Fruit fly (Drosophila melanogaster): ENCODE measurements around the gene mura.

mura gene

DNA sequence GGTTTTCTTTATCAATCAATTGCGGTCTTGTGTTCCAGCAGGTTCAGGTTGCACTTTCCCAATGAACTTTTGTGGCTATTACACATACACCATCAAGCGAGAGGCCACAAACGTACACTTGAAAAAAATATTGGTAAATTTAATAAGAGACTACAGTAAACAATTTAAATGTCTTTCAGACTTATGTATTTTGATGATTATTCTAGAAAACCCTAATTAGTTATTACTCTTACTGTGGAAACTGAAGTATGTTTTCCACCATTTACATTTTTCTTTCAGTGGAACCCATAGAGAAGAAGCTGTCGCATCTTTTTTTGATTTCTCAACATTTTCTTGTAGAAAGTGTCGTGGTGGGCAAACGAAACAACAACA lies 17.5 kb downstream of the mura start (continued):
- TF ChIP-seq CG16779 (GFP tag; IDR thresholded peaks at IDR 0.05), result peak; percentile 60
- peak; percentile 95 for TF ChIP-seq CG18262 (tag; optimal IDR thresholded peaks at IDR 0.05)
- peak; percentile 74; the same call in 1 of the 2 replicates for TF ChIP-seq CG32767 (GFP tag; IDR thresholded peaks at IDR 0.05)
- TF ChIP-seq ro (GFP tag; IDR thresholded peaks at IDR 0.05), result peak; percentile 61
- TF ChIP-seq nerfin-2 (GFP tag; IDR thresholded peaks at IDR 0.05; ENCODE audit: partially characterized antibody), result no peak
- peak; percentile 82 for TF ChIP-seq da (GFP tag; optimal IDR thresholded peaks at IDR 0.05)
- no peak for TF ChIP-seq CG7745 (tag; optimal IDR thresholded peaks at IDR 0.05)
- peak; percentile 85 for TF ChIP-seq Rx (GFP tag; IDR thresholded peaks at IDR 0.05)
- peak; percentile 94 for TF ChIP-seq gce (GFP tag; IDR thresholded peaks at IDR 0.05)
- no peak for TF ChIP-seq hb (GFP tag; IDR thresholded peaks at IDR 0.05; ENCODE audit: partially characterized antibody)
- TF ChIP-seq CG17829 (tag; optimal IDR thresholded peaks at IDR 0.05), result peak; percentile 95
- TF ChIP-seq Fer3 (tag; optimal IDR thresholded peaks at IDR 0.05), result peak; percentile 94
- peak; percentile 90 for TF ChIP-seq CG9437 (GFP tag; optimal IDR thresholded peaks at IDR 0.05)
- TF ChIP-seq CG2712 (tag; optimal IDR thresholded peaks at IDR 0.05), result peak; percentile 96
- TF ChIP-seq HmgZ (tag; optimal IDR thresholded peaks at IDR 0.05), result peak; percentile 89
- TF ChIP-seq CG15073 (GFP tag; optimal IDR thresholded peaks at IDR 0.05), result peak; percentile 76
- TF ChIP-seq CG10959 (GFP tag; IDR thresholded peaks at IDR 0.05), result peak; percentile 40
- no peak for TF ChIP-seq fru (optimal IDR thresholded peaks at IDR 0.05)
- peak; percentile 76 for TF ChIP-seq CG12236 (GFP tag; optimal IDR thresholded peaks at IDR 0.05)
- no peak for TF ChIP-seq CG7963 (GFP tag; IDR thresholded peaks at IDR 0.05; ENCODE audit: partially characterized antibody)
- peak in 1 of 2 experiments; percentile 98 for TF ChIP-seq eve (GFP tag; optimal IDR thresholded peaks at IDR 0.05)
- no peak for TF ChIP-seq knrl (GFP tag; IDR thresholded peaks at IDR 0.05; ENCODE audit: partially characterized antibody)
- peak; percentile 49; the same call in 1 of the 2 replicates for TF ChIP-seq CG8765 (GFP tag; IDR thresholded peaks at IDR 0.05)
- peak; percentile 94 for TF ChIP-seq tap (tag; optimal IDR thresholded peaks at IDR 0.05)
- peak; percentile 32 for TF ChIP-seq B-H2 (GFP tag; optimal IDR thresholded peaks at IDR 0.05)
- peak; percentile 68 for TF ChIP-seq cwo (GFP tag; optimal IDR thresholded peaks at IDR 0.05)
- peak; percentile 76 for TF ChIP-seq CG6854 (GFP tag; optimal IDR thresholded peaks at IDR 0.05)
- TF ChIP-seq ato (GFP tag; IDR thresholded peaks at IDR 0.05; ENCODE audit: partially characterized antibody), result no peak
- TF ChIP-seq CG4707 (GFP tag; optimal IDR thresholded peaks at IDR 0.05), result peak; percentile 85
- peak; percentile 83 for TF ChIP-seq CG8359 (GFP tag; optimal IDR thresholded peaks at IDR 0.05; ENCODE audit: borderline replicate concordance)
- TF ChIP-seq schlank (tag; optimal IDR thresholded peaks at IDR 0.05), result peak; percentile 67
- no peak for TF ChIP-seq sna (GFP tag; IDR thresholded peaks at IDR 0.05; ENCODE audit: partially characterized antibody)
- no peak for TF ChIP-seq h (optimal IDR thresholded peaks at IDR 0.05)
- TF ChIP-seq maf-S (GFP tag; optimal IDR thresholded peaks at IDR 0.05), result peak; percentile 81
- TF ChIP-seq jing (GFP tag; optimal IDR thresholded peaks at IDR 0.05), result peak; percentile 86
- TF ChIP-seq CG10462 (GFP tag; optimal IDR thresholded peaks at IDR 0.05), result peak; percentile 83
- no peak for TF ChIP-seq vnd (GFP tag; IDR thresholded peaks at IDR 0.05; ENCODE audit: partially characterized antibody)
- peak; percentile 84 for TF ChIP-seq al (GFP tag; IDR thresholded peaks at IDR 0.05)
- TF ChIP-seq tna (GFP tag; IDR thresholded peaks at IDR 0.05; ENCODE audit: partially characterized antibody), result no peak
- TF ChIP-seq Lpt (GFP tag; optimal IDR thresholded peaks at IDR 0.05), result no peak
- peak; percentile 98 for TF ChIP-seq Ets65A (GFP tag)
- TF ChIP-seq br (optimal IDR thresholded peaks at IDR 0.05), result no peak
- peak; percentile 86 for TF ChIP-seq CG17568 (GFP tag; optimal IDR thresholded peaks at IDR 0.05)
- peak; percentile 77 to 96 for TF ChIP-seq Hr51 (GFP tag; optimal IDR thresholded peaks at IDR 0.05)
- peak; percentile 91 for TF ChIP-seq tgo (GFP tag; IDR thresholded peaks at IDR 0.05)
- peak; percentile 84; the same call in 1 of the 3 replicates for TF ChIP-seq Mrtf (GFP tag; IDR thresholded peaks at IDR 0.05)
- peak; percentile 89 for TF ChIP-seq CG11723 (GFP tag; optimal IDR thresholded peaks at IDR 0.05)
- TF ChIP-seq usp (GFP tag; optimal IDR thresholded peaks at IDR 0.05), result no peak
- TF ChIP-seq CG5953 (GFP tag; IDR thresholded peaks at IDR 0.05), result peak; percentile 90
- TF ChIP-seq ara (GFP tag; IDR thresholded peaks at IDR 0.05), result peak; percentile 93
- peak; percentile 37; the same call in 1 of the 2 replicates for TF ChIP-seq Poxn (GFP tag; IDR thresholded peaks at IDR 0.05)
